Fruit fly (Drosophila melanogaster) whole organism, pupa: ENCODE data around the gene inaF-C.

Experiments used
- CG10348 ChIP-seq: fragments of 200-800 bp; sonication (Bioruptor generic); IDR thresholded peaks from 2 replicates; pipeline ENCODE4 v1.3.6; 2022; ENCODE audit warnings: missing biosample characterization, missing genetic modification characterization
- CG12605 ChIP-seq: fragments of 200-800 bp; sonication (Bioruptor generic); IDR thresholded peaks from 2 replicates; pipeline ENCODE4 v1.3.6; 2022; ENCODE audit warnings: missing biosample characterization, missing genetic modification characterization
- CG13204 ChIP-seq: fragments of 200-800 bp; sonication (Bioruptor generic); optimal IDR thresholded peaks from 2 replicates; lab custom pipeline; 2018; ENCODE audit warnings: missing biosample characterization, mild to moderate bottlenecking, missing genetic modification characterization, moderate library complexity
- CG14655 ChIP-seq: fragments of 200-800 bp; sonication (Bioruptor generic); optimal IDR thresholded peaks from 3 replicates; lab custom pipeline; 2017; ENCODE audit warnings: mild to moderate bottlenecking, missing biosample characterization, missing genetic modification reagents, missing genetic modification characterization
- CG15710 ChIP-seq: fragments of 200-800 bp; sonication (Bioruptor generic); optimal IDR thresholded peaks from 2 replicates; lab custom pipeline; 2018; ENCODE audit warnings: missing biosample characterization, mild to moderate bottlenecking, missing genetic modification characterization, moderate library complexity
- CG17806 ChIP-seq: fragments of 200-800 bp; sonication (Bioruptor generic); optimal IDR thresholded peaks from 2 replicates; lab custom pipeline; 2018; ENCODE audit warnings: missing biosample characterization, mild to moderate bottlenecking, missing genetic modification characterization, moderate library complexity
- CG32121 ChIP-seq: fragments of 200-800 bp; sonication (Bioruptor generic); IDR thresholded peaks from 2 replicates; pipeline ENCODE4 v1.3.6; 2022; ENCODE audit warnings: missing biosample characterization, missing genetic modification characterization
- CG34367 ChIP-seq: fragments of 200-800 bp; sonication (Bioruptor generic); optimal IDR thresholded peaks from 2 replicates; lab custom pipeline; 2018; ENCODE audit warnings: missing biosample characterization, mild to moderate bottlenecking, missing genetic modification characterization
- CG4496 ChIP-seq: fragments of 200-800 bp; sonication (Bioruptor generic); IDR thresholded peaks from 3 replicates; pipeline ENCODE4 v1.3.6; 2022; ENCODE audit warnings: missing biosample characterization, missing genetic modification characterization
- CG8159 ChIP-seq: fragments of 200-800 bp; sonication (Bioruptor generic); optimal IDR thresholded peaks from 3 replicates; lab custom pipeline; 2018; ENCODE audit warnings: missing biosample characterization, mild to moderate bottlenecking, missing genetic modification characterization, moderate library complexity
- CG8301 ChIP-seq: fragments of 200-800 bp; sonication (Bioruptor generic); optimal IDR thresholded peaks from 2 replicates; lab custom pipeline; 2018; ENCODE audit warnings: missing biosample characterization, mild to moderate bottlenecking, missing genetic modification characterization
- CG9948 ChIP-seq: fragments of 200-800 bp; sonication (Bioruptor generic); optimal IDR thresholded peaks from 2 replicates; lab custom pipeline; 2018; ENCODE audit warnings: missing biosample characterization, mild to moderate bottlenecking, missing genetic modification characterization, moderate library complexity
- D1 ChIP-seq: fragments of 200-800 bp; sonication (Bioruptor generic); optimal IDR thresholded peaks from 2 replicates; lab custom pipeline; 2018; ENCODE audit warnings: missing biosample characterization, mild to moderate bottlenecking, missing genetic modification characterization, moderate library complexity
- EcR ChIP-seq: fragments of 200-800 bp; sonication (Bioruptor generic); optimal IDR thresholded peaks from 3 replicates; lab custom pipeline; 2019; ENCODE audit warnings: missing biosample characterization, missing genetic modification characterization, mild to moderate bottlenecking, moderate library complexity, missing genetic modification reagents
- Ets98B ChIP-seq: fragments of 200-800 bp; sonication (Bioruptor generic); IDR thresholded peaks from 2 replicates; pipeline ENCODE4 v1.3.6; 2022; ENCODE audit warnings: missing biosample characterization, missing genetic modification characterization
- Pif1A ChIP-seq: fragments of 200-800 bp; sonication (Bioruptor generic); optimal IDR thresholded peaks from 3 replicates; lab custom pipeline; 2016; ENCODE audit warnings: missing biosample characterization, missing genetic modification characterization
- Pif1B ChIP-seq: fragments of 200-800 bp; sonication (Bioruptor generic); optimal IDR thresholded peaks from 3 replicates; lab custom pipeline; 2016; ENCODE audit warnings: missing biosample characterization, missing genetic modification characterization
- Snoo ChIP-seq: fragments of 200-800 bp; sonication (Bioruptor generic); optimal IDR thresholded peaks from 3 replicates; lab custom pipeline; 2017; ENCODE audit warnings: missing biosample characterization, mild to moderate bottlenecking, missing genetic modification characterization, inconsistent platforms
- fd96Ca ChIP-seq: fragments of 200-800 bp; sonication (Bioruptor generic); IDR thresholded peaks from 3 replicates; pipeline ENCODE4 v1.3.6; 2022; ENCODE audit warnings: missing biosample characterization, missing genetic modification characterization
- gl ChIP-seq: fragments of 200-800 bp; sonication (Bioruptor generic); optimal IDR thresholded peaks from 2 replicates; lab custom pipeline; 2018; ENCODE audit warnings: missing biosample characterization, mild to moderate bottlenecking, missing genetic modification characterization
- rn ChIP-seq: fragments of 200-800 bp; sonication (Bioruptor generic); IDR thresholded peaks from 2 replicates; pipeline ENCODE4 v1.3.6; 2022; ENCODE audit warnings: missing biosample characterization, missing genetic modification characterization

inaF-C gene

dm6 chrX:11685918-11686640, 45.5 kb downstream of the inaF-C start:
- TF ChIP-seq fd96Ca (GFP tag; lab: Robert Waterston, UW) = no peak
- peak; percentile 66 for TF ChIP-seq Ets98B
- no peak for TF ChIP-seq CG10348 (GFP tag; lab: Robert Waterston, UW)
- peak; percentile 78 for TF ChIP-seq CG8301 (tag; lab: Kevin White, UChicago)
- TF ChIP-seq CG13204 (GFP tag; lab: Kevin White, UChicago) = peak; percentile 52
- TF ChIP-seq Snoo (tag; lab: Kevin White, UChicago) = peak; percentile 60
- no peak for TF ChIP-seq CG12605 (GFP tag; lab: Robert Waterston, UW)
- peak; percentile 72 for TF ChIP-seq Pif1A (GFP tag; lab: Kevin White, UChicago)
- TF ChIP-seq gl (tag; lab: Kevin White, UChicago) = peak; percentile 51
- TF ChIP-seq CG17806 (tag; lab: Kevin White, UChicago) = peak; percentile 86
- peak; percentile 70 for TF ChIP-seq D1 (tag; lab: Kevin White, UChicago)
- peak; percentile 38 for TF ChIP-seq Pif1B (GFP tag; lab: Kevin White, UChicago)
- TF ChIP-seq CG15710 (tag; lab: Kevin White, UChicago) = peak; percentile 91
- TF ChIP-seq EcR (GFP tag; lab: Kevin White, UChicago) = peak; percentile 93
- TF ChIP-seq CG9948 (tag; lab: Kevin White, UChicago) = peak; percentile 88
- TF ChIP-seq rn (GFP tag; lab: Robert Waterston, UW) = no peak
- no peak for TF ChIP-seq CG4496 (GFP tag; lab: Robert Waterston, UW)
- TF ChIP-seq CG8159 (tag; lab: Kevin White, UChicago) = peak; percentile 89
- TF ChIP-seq CG32121 = peak; percentile 14; the same call in 1 of the 2 replicates
- TF ChIP-seq CG34367 (tag; lab: Kevin White, UChicago) = peak; percentile 85
- TF ChIP-seq CG14655 (GFP tag; lab: Kevin White, UChicago) = peak; percentile 87

DNA sequence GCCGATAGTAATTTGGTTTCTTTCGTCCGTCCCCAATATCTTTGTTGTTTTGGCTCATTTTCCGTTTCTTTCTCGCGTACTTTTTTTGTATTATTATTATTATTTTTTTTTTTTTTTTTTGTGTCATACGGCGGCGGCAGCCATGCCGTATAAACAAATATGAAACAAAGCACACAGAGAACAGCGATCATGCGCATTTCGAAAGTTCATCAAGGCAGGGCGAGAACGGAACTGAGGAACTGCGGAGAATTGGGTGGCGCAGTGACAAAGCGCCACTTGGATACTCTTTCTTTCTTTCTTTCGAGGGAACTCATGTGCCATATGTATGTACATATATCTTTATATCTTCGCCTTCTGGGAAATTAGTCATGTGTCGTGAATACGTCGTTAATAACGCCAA, 47.1 kb downstream of the inaF-C start:
- TF ChIP-seq Snoo (tag; lab: Kevin White, UChicago) = peak; percentile 21
- peak; percentile 43; the same call in 1 of the 2 replicates for TF ChIP-seq CG32121
- TF ChIP-seq CG14655 (GFP tag; lab: Kevin White, UChicago) = peak; percentile 39
- TF ChIP-seq CG12605 (GFP tag; lab: Robert Waterston, UW) = peak; percentile 36; the same call in 1 of the 2 replicates
- TF ChIP-seq CG4496 (GFP tag; lab: Robert Waterston, UW) = peak; percentile 43; the same call in 1 of the 3 replicates
- TF ChIP-seq fd96Ca (GFP tag; lab: Robert Waterston, UW) = peak; percentile 50; the same call in 1 of the 3 replicates
- peak; percentile 26 for TF ChIP-seq CG15710 (tag; lab: Kevin White, UChicago)
- TF ChIP-seq CG13204 (GFP tag; lab: Kevin White, UChicago) = peak; percentile 60
- TF ChIP-seq CG9948 (tag; lab: Kevin White, UChicago) = peak; percentile 13
- no peak for TF ChIP-seq CG8301 (tag; lab: Kevin White, UChicago)
- TF ChIP-seq gl (tag; lab: Kevin White, UChicago) = no peak
- no peak for TF ChIP-seq CG10348 (GFP tag; lab: Robert Waterston, UW)
- no peak for TF ChIP-seq D1 (tag; lab: Kevin White, UChicago)
- TF ChIP-seq CG17806 (tag; lab: Kevin White, UChicago) = no peak
- no peak for TF ChIP-seq rn (GFP tag; lab: Robert Waterston, UW)
- peak; percentile 29 for TF ChIP-seq EcR (GFP tag; lab: Kevin White, UChicago)
- TF ChIP-seq Pif1B (GFP tag; lab: Kevin White, UChicago) = no peak
- TF ChIP-seq Ets98B = peak; percentile 5; the same call in 1 of the 2 replicates
- TF ChIP-seq CG34367 (tag; lab: Kevin White, UChicago) = peak; percentile 26
- peak; percentile 43 for TF ChIP-seq CG8159 (tag; lab: Kevin White, UChicago)
- peak; percentile 50 for TF ChIP-seq Pif1A (GFP tag; lab: Kevin White, UChicago)

- TF ChIP-seq Snoo (tag; lab: Kevin White, UChicago) = peak; percentile 46
- TF ChIP-seq Pif1B (GFP tag; lab: Kevin White, UChicago) = no peak
- TF ChIP-seq CG15710 (tag; lab: Kevin White, UChicago) = no peak
- TF ChIP-seq rn (GFP tag; lab: Robert Waterston, UW) = no peak
- no peak for TF ChIP-seq CG9948 (tag; lab: Kevin White, UChicago)
- no peak for TF ChIP-seq CG17806 (tag; lab: Kevin White, UChicago)
- TF ChIP-seq EcR (GFP tag; lab: Kevin White, UChicago) = peak; percentile 45
- peak; percentile 97 for TF ChIP-seq CG13204 (GFP tag; lab: Kevin White, UChicago)
- no peak for TF ChIP-seq CG10348 (GFP tag; lab: Robert Waterston, UW)
- peak; percentile 55; the same call in 1 of the 3 replicates for TF ChIP-seq CG4496 (GFP tag; lab: Robert Waterston, UW)
- no peak for TF ChIP-seq D1 (tag; lab: Kevin White, UChicago)
- no peak for TF ChIP-seq CG14655 (GFP tag; lab: Kevin White, UChicago)
- peak; percentile 22; the same call in 1 of the 3 replicates for TF ChIP-seq fd96Ca (GFP tag; lab: Robert Waterston, UW)
- no peak for TF ChIP-seq CG8301 (tag; lab: Kevin White, UChicago)
- TF ChIP-seq gl (tag; lab: Kevin White, UChicago) = no peak
- TF ChIP-seq Ets98B = peak; percentile 70
- no peak for TF ChIP-seq CG8159 (tag; lab: Kevin White, UChicago)
- no peak for TF ChIP-seq CG34367 (tag; lab: Kevin White, UChicago)
- TF ChIP-seq CG32121 = peak; percentile 36
- no peak for TF ChIP-seq Pif1A (GFP tag; lab: Kevin White, UChicago)
- TF ChIP-seq CG12605 (GFP tag; lab: Robert Waterston, UW) = 0 out of 2 replicates have a peak, but pooled peaks have one; percentile 21
- TF ChIP-seq, all 21 proteins: peak for 8
Measured at dm6 chrX:11683480-11683879, 48.1 kb downstream of the inaF-C start.
